Worm (Caenorhabditis elegans) whole organism, L4 larva: ENCODE results near the gene T22E5.6.

ENCODE experiments used
- F26F4.8 ChIP-seq: fragments of 200-800 bp; sonication (Bioruptor generic); conservative IDR thresholded peaks from 2 replicates; pipeline ENCODE4 v1.3.6; 2022; ENCODE audit warnings: missing genetic modification characterization, missing compliant biosample characterization
- F37D6.2 ChIP-seq: sonication (generic microtip); optimal IDR thresholded peaks from 2 replicates; lab custom pipeline; 2016; ENCODE audit warnings: mild to moderate bottlenecking, missing genetic modification characterization, missing compliant biosample characterization
- R02D3.7 ChIP-seq: fragments of 150-350 bp; sonication (generic microtip); optimal IDR thresholded peaks from 3 replicates; lab custom pipeline; 2014; ENCODE audit warnings: missing biosample characterization, missing genetic modification characterization
- T26A8.4 ChIP-seq: fragments of 200-800 bp; sonication (Bioruptor generic); IDR thresholded peaks from 2 replicates; pipeline ENCODE4 v1.3.6; 2022; ENCODE audit warnings: missing genetic modification characterization, missing compliant biosample characterization
- Y48G9A.11 ChIP-seq: fragments of 200-800 bp; sonication (Bioruptor generic); IDR thresholded peaks from 2 replicates; pipeline ENCODE4 v1.3.6; 2022; ENCODE audit warnings: missing genetic modification reagents, missing genetic modification characterization, missing compliant biosample characterization
- Y5F2A.4 ChIP-seq: fragments of 200-800 bp; sonication (Bioruptor generic); optimal IDR thresholded peaks from 2 replicates; lab custom pipeline; 2018; ENCODE audit warnings: mild to moderate bottlenecking, missing genetic modification characterization, missing compliant biosample characterization
- ZK337.2 ChIP-seq: fragments of 200-800 bp; sonication (Bioruptor generic); IDR thresholded peaks from 2 replicates; pipeline ENCODE4 v1.3.6; 2022; ENCODE audit warnings: missing genetic modification reagents, missing genetic modification characterization, missing compliant biosample characterization
- aha-1 ChIP-seq: fragments of 150-350 bp; peaks from one replicate; lab custom pipeline; 2014; ENCODE audit warnings: missing biosample characterization, missing genetic modification characterization
- aly-2 ChIP-seq: sonication (generic microtip); optimal IDR thresholded peaks from 2 replicates; lab custom pipeline; 2018; ENCODE audit warnings: missing biosample characterization, missing genetic modification characterization
- arid-1 ChIP-seq: fragments of 200-800 bp; sonication (Bioruptor generic); conservative IDR thresholded peaks from 2 replicates; pipeline ENCODE4 v1.3.6; 2022; ENCODE audit warnings: missing genetic modification reagents, missing genetic modification characterization, missing compliant biosample characterization
- attf-4 ChIP-seq: sonication (generic microtip); optimal IDR thresholded peaks from 3 replicates; lab custom pipeline; 2017; ENCODE audit warnings: missing biosample characterization, missing genetic modification characterization
- ceh-20 ChIP-seq: fragments of 200-800 bp; sonication (Bioruptor generic); IDR thresholded peaks from 2 replicates; pipeline ENCODE4 v1.3.6; 2022; ENCODE audit warnings: missing genetic modification reagents, missing genetic modification characterization, missing compliant biosample characterization
- ceh-32 ChIP-seq: sonication (generic microtip); optimal IDR thresholded peaks from 2 replicates; lab custom pipeline; 2016; ENCODE audit warnings: mild to moderate bottlenecking, missing genetic modification characterization, missing compliant biosample characterization; ENCODE audit not compliant: poor library complexity
- ctbp-1 ChIP-seq: fragments of 200-800 bp; sonication (Bioruptor generic); IDR thresholded peaks from 2 replicates; pipeline ENCODE4 v1.3.6; 2022; ENCODE audit warnings: missing genetic modification reagents, missing genetic modification characterization, missing compliant biosample characterization
- daf-19 ChIP-seq: fragments of 200-800 bp; sonication (Bioruptor generic); conservative IDR thresholded peaks from 2 replicates; pipeline ENCODE4 v1.3.6; 2022; ENCODE audit warnings: missing genetic modification characterization, missing compliant biosample characterization
- dmd-8 ChIP-seq: fragments of 200-800 bp; sonication (Bioruptor generic); IDR thresholded peaks from 2 replicates; pipeline ENCODE4 v1.3.6; 2022; ENCODE audit warnings: missing genetic modification characterization, missing compliant biosample characterization
- dmd-9 ChIP-seq: fragments of 200-800 bp; sonication (Bioruptor generic); IDR thresholded peaks from 2 replicates; pipeline ENCODE4 v1.3.6; 2022; ENCODE audit warnings: missing genetic modification reagents, missing genetic modification characterization, missing compliant biosample characterization
- dpl-1 ChIP-seq: fragments of 150-350 bp; optimal IDR thresholded peaks from 2 replicates; lab custom pipeline; 2014; ENCODE audit warnings: missing biosample characterization, missing genetic modification reagents, missing genetic modification characterization
- duxl-1 ChIP-seq: sonication (generic microtip); optimal IDR thresholded peaks from 2 replicates; lab custom pipeline; 2016; ENCODE audit warnings: mild to moderate bottlenecking, missing genetic modification characterization, moderate library complexity, missing compliant biosample characterization; ENCODE audit not compliant: poor library complexity
- dve-1 ChIP-seq: sonication (generic microtip); optimal IDR thresholded peaks from 2 replicates; lab custom pipeline; 2017; ENCODE audit warnings: antibody characterized with exemption, mild to moderate bottlenecking, missing genetic modification characterization, missing compliant biosample characterization; ENCODE audit not compliant: insufficient read depth
- fos-1 ChIP-seq: fragments of 150-350 bp; optimal IDR thresholded peaks from 2 replicates; lab custom pipeline; 2014; ENCODE audit warnings: missing biosample characterization, missing genetic modification characterization
- hlh-30 ChIP-seq: sonication (generic microtip); optimal IDR thresholded peaks from 2 replicates; lab custom pipeline; 2017; ENCODE audit warnings: antibody characterized with exemption, mild to moderate bottlenecking, missing genetic modification characterization, missing compliant biosample characterization; ENCODE audit not compliant: insufficient read depth
- jun-1 ChIP-seq: fragments of 150-350 bp; optimal IDR thresholded peaks from 2 replicates; lab custom pipeline; 2014; ENCODE audit warnings: missing biosample characterization, missing genetic modification reagents, missing genetic modification characterization
- lin-29 ChIP-seq: fragments of 200-800 bp; sonication (Bioruptor generic); IDR thresholded peaks from 2 replicates; pipeline ENCODE4 v1.3.6; 2022; ENCODE audit warnings: missing genetic modification reagents, missing genetic modification characterization, missing compliant biosample characterization
- lin-38 ChIP-seq: fragments of 200-800 bp; sonication (Bioruptor generic); IDR thresholded peaks from 2 replicates; pipeline ENCODE4 v1.3.6; 2022; ENCODE audit warnings: missing genetic modification reagents, missing genetic modification characterization, missing compliant biosample characterization
- madf-5 ChIP-seq, 2 experiments: fragments of 200-800 bp; sonication (Bioruptor generic); IDR thresholded peaks; 2 replicates each; pipeline ENCODE4 v1.3.6; 2022; ENCODE audit warnings: missing compliant biosample characterization in 2 of 2, missing genetic modification characterization in 2 of 2
- mdl-1 ChIP-seq, 2 experiments: fragments of 150-350 bp in 1 of 2; sonication (generic microtip) in 1 of 2; optimal IDR thresholded peaks; 2 replicates each; lab custom pipeline; 2014 to 2017; ENCODE audit warnings: missing biosample characterization in 2 of 2, missing genetic modification characterization in 2 of 2
- mdt-29 ChIP-seq: fragments of 200-800 bp; sonication (Bioruptor generic); IDR thresholded peaks from 2 replicates; pipeline ENCODE4 v1.3.6; 2022; ENCODE audit warnings: missing genetic modification reagents, missing genetic modification characterization, missing compliant biosample characterization
- mxl-3 ChIP-seq: fragments of 200-800 bp; sonication (Bioruptor generic); optimal IDR thresholded peaks from 2 replicates; lab custom pipeline; 2018; ENCODE audit warnings: mild to moderate bottlenecking, missing genetic modification characterization, missing compliant biosample characterization
- nhr-11 ChIP-seq: fragments of 150-350 bp; optimal IDR thresholded peaks from 2 replicates; lab custom pipeline; 2014; ENCODE audit warnings: missing biosample characterization, missing genetic modification characterization
- nhr-237 ChIP-seq: sonication (generic microtip); optimal IDR thresholded peaks from 2 replicates; lab custom pipeline; 2017; ENCODE audit warnings: missing biosample characterization, missing genetic modification characterization
- nhr-25 ChIP-seq: sonication (generic microtip); optimal IDR thresholded peaks from 2 replicates; lab custom pipeline; 2017; ENCODE audit warnings: missing genetic modification characterization, mild to moderate bottlenecking, missing compliant biosample characterization, antibody characterized with exemption, moderate library complexity, borderline replicate concordance; ENCODE audit not compliant: insufficient read depth
- pha-4 ChIP-seq, 2 experiments: fragments of 150-350 bp in 1 of 2; fragments of 200-800 bp in 1 of 2; sonication (Bioruptor generic) in 1 of 2; IDR thresholded peaks in 1 of 2; optimal IDR thresholded peaks in 1 of 2; 2 replicates each; pipeline versions ENCODE4 v1.3.6 to Lab custom; 2014 to 2022; ENCODE audit warnings: missing genetic modification characterization in 2 of 2, missing genetic modification reagents in 2 of 2, missing biosample characterization in 1 of 2, missing compliant biosample characterization in 1 of 2
- php-3 ChIP-seq: fragments of 200-800 bp; sonication (Bioruptor generic); IDR thresholded peaks from 2 replicates; pipeline ENCODE4 v1.3.6; 2022; ENCODE audit warnings: missing genetic modification reagents, missing genetic modification characterization, missing compliant biosample characterization
- rbr-2 ChIP-seq: sonication (generic microtip); optimal IDR thresholded peaks from 2 replicates; lab custom pipeline; 2016; ENCODE audit warnings: missing genotype, missing genetic modification characterization, missing compliant biosample characterization
- saeg-2 ChIP-seq: fragments of 200-800 bp; sonication (Bioruptor generic); IDR thresholded peaks from 2 replicates; pipeline ENCODE4 v1.3.6; 2022; ENCODE audit warnings: missing genetic modification reagents, missing genetic modification characterization, missing compliant biosample characterization
- sdz-12 ChIP-seq: fragments of 200-800 bp; sonication (Bioruptor generic); optimal IDR thresholded peaks from 2 replicates; lab custom pipeline; 2018; ENCODE audit warnings: mild to moderate bottlenecking, missing genetic modification characterization, missing compliant biosample characterization
- set-16 ChIP-seq: fragments of 200-800 bp; sonication (Bioruptor generic); IDR thresholded peaks from 2 replicates; pipeline ENCODE4 v1.3.6; 2022; ENCODE audit warnings: missing genetic modification reagents, missing genetic modification characterization, missing compliant biosample characterization
- snpc-1.2 ChIP-seq: fragments of 200-800 bp; sonication (Bioruptor generic); IDR thresholded peaks from 2 replicates; pipeline ENCODE4 v1.3.6; 2022; ENCODE audit warnings: missing genetic modification reagents, missing genetic modification characterization, missing compliant biosample characterization
- spr-1 ChIP-seq: sonication (generic microtip); optimal IDR thresholded peaks from 2 replicates; lab custom pipeline; 2016; ENCODE audit warnings: mild to moderate bottlenecking, missing genetic modification characterization, missing compliant biosample characterization
- spr-3 ChIP-seq: fragments of 200-800 bp; sonication (Bioruptor generic); optimal IDR thresholded peaks from 2 replicates; lab custom pipeline; 2018; ENCODE audit warnings: mild to moderate bottlenecking, missing genetic modification characterization, missing compliant biosample characterization
- tra-1 ChIP-seq: fragments of 200-800 bp; sonication (Bioruptor generic); IDR thresholded peaks from 2 replicates; pipeline ENCODE4 v1.3.6; 2022; ENCODE audit warnings: missing genetic modification reagents, missing genetic modification characterization, missing compliant biosample characterization
- zag-1 ChIP-seq: fragments of 150-350 bp; optimal IDR thresholded peaks from 2 replicates; lab custom pipeline; 2014; ENCODE audit warnings: missing biosample characterization, missing genetic modification characterization
- zfp-2 ChIP-seq: sonication (generic microtip); optimal IDR thresholded peaks from 2 replicates; lab custom pipeline; 2016; ENCODE audit warnings: mild to moderate bottlenecking, missing genetic modification characterization, missing compliant biosample characterization
- zfp-3 ChIP-seq: fragments of 200-800 bp; sonication (Bioruptor generic); conservative IDR thresholded peaks from 2 replicates; pipeline ENCODE4 v1.3.6; 2022; ENCODE audit warnings: missing genetic modification reagents, missing genetic modification characterization, missing compliant biosample characterization
- zip-11 ChIP-seq: fragments of 200-800 bp; sonication (Bioruptor generic); IDR thresholded peaks from 2 replicates; pipeline ENCODE4 v1.3.6; 2022; ENCODE audit warnings: missing genetic modification characterization, missing compliant biosample characterization
- zip-2 ChIP-seq: fragments of 150-350 bp; optimal IDR thresholded peaks from 2 replicates; lab custom pipeline; 2014; ENCODE audit warnings: missing biosample characterization, missing genetic modification characterization

The T22E5.6 gene

DNA sequence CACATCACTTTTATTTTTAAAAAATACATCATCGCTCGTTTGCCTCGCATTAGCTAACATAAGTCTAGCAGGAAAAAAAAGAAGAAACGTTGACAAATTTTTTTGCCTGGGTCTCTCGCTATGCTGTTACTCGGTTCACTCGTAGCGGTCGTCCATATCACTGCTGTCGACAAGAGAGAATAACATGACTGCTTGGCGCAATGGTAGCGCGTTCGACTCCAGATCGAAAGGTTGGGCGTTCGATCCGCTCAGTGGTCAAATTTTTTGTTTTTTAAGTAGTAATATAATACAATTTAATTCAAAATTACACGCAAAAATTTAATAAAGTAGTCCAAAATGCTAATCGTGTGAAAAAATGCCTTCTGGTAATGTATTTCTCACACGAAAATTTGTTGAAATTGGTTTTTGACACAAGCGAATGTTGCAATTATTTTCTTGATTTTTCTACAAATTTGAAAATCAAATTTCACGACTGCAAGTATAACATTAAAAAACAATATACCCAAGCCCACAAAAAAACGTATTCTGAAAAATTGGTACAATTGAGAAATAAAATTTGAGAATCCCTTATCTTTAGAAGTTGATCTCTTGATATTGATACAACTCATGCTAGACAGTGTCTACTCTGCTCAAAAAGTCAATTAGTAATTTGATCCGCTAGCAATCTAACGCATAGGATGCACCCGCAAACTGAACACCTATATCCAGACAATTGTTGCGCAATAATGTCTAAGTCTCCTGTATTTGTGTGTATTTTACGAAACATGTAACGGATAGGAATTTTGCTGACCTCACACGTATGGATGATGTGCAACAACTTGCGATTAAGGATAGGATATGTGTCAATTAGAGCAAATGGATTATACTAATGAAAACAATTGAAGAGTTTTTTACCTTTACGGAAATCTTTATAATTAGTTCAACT lies 44.8 kb downstream of the T22E5.6 start:
- TF ChIP-seq Y48G9A.11 (peak; percentile 51; the same call in 1 of the 2 replicates), F26F4.8 (GFP tag; lab: Robert Waterston, UW) (peak; percentile 90), spr-3 (GFP tag; lab: Kevin White, UChicago) (peak; percentile 81), nhr-11 (tag; lab: Kevin White, UChicago) (no peak), set-16 (GFP tag; lab: Robert Waterston, UW) (no peak), hlh-30 (peak; percentile 50), nhr-237 (tag; lab: Kevin White, UChicago) (no peak), zfp-3 (peak; percentile 66), zip-11 (0 out of 2 replicates have a peak, but pooled peaks have one; percentile 21), jun-1 (tag; lab: Kevin White, UChicago) (no peak), saeg-2 (GFP tag; lab: Robert Waterston, UW) (0 out of 2 replicates have a peak, but pooled peaks have one; percentile 77), T26A8.4 (GFP tag; lab: Robert Waterston, UW) (no peak; the same call in 1 of the 2 replicates), spr-1 (tag; lab: Kevin White, UChicago) (peak; percentile 41), lin-38 (no peak; the same call in 1 of the 2 replicates), dpl-1 (GFP tag; lab: Kevin White, UChicago) (no peak), snpc-1.2 (peak; percentile 83), sdz-12 (peak; percentile 87), pha-4 (GFP tag; IDR thresholded peaks at IDR 0.05; lab: Robert Waterston, UW) (peak; percentile 89), pha-4 (tag; optimal IDR thresholded peaks at IDR 0.05; lab: Kevin White, UChicago) (no peak), mdt-29 (GFP tag; lab: Robert Waterston, UW) (peak; percentile 48; the same call in 1 of the 2 replicates), zfp-2 (tag; lab: Kevin White, UChicago) (peak; percentile 38), aly-2 (tag; lab: Kevin White, UChicago) (no peak), aha-1 (tag; lab: Kevin White, UChicago) (peak; percentile 92), tra-1 (GFP tag; lab: Robert Waterston, UW) (peak; percentile 80; the same call in 1 of the 2 replicates), lin-29 (GFP tag; lab: Robert Waterston, UW) (peak; percentile 43; the same call in 1 of the 2 replicates), Y5F2A.4 (GFP tag; lab: Kevin White, UChicago) (peak; percentile 40), dmd-8 (GFP tag; lab: Robert Waterston, UW) (peak; percentile 94), zag-1 (tag; lab: Kevin White, UChicago) (no peak), madf-5 (GFP tag; IDR thresholded peaks at IDR 0.05; lab: Robert Waterston, UW) (peak; percentile 78 to 86; a peak in 2 of 4 replicates), fos-1 (no peak), arid-1 (no peak; the same call in 1 of the 2 replicates), daf-19 (GFP tag; lab: Robert Waterston, UW) (peak; percentile 86), ctbp-1 (GFP tag; lab: Robert Waterston, UW) (peak; percentile 85), ceh-32 (tag; lab: Kevin White, UChicago) (peak; percentile 39), attf-4 (no peak), duxl-1 (peak; percentile 73), R02D3.7 (tag; lab: Kevin White, UChicago) (no peak), mdl-1 (tag; optimal IDR thresholded peaks at IDR 0.05; lab: Kevin White, UChicago) (no peak), F37D6.2 (tag; lab: Kevin White, UChicago) (peak; percentile 40), rbr-2 (tag; lab: Kevin White, UChicago) (peak; percentile 73), ZK337.2 (GFP tag; lab: Robert Waterston, UW) (0 out of 2 replicates have a peak, but pooled peaks have one; percentile 40), mxl-3 (GFP tag; lab: Kevin White, UChicago) (no peak), zip-2 (tag; lab: Kevin White, UChicago) (peak; percentile 43), ceh-20 (GFP tag; lab: Robert Waterston, UW) (peak; percentile 46; the same call in 1 of the 2 replicates), dmd-9 (GFP tag; lab: Robert Waterston, UW) (peak; percentile 67; the same call in 1 of the 2 replicates), php-3 (GFP tag; lab: Robert Waterston, UW) (no peak), nhr-25 (tag; lab: Kevin White, UChicago) (no peak), dve-1 (tag; lab: Kevin White, UChicago) (peak; percentile 54)
